Fruit fly (Drosophila melanogaster) whole organism, embryonic: ENCODE measurements around the gene teq.

Experiments
- Abd-B ChIP-seq: fragments of 200-800 bp; sonication (Bioruptor generic); optimal IDR thresholded peaks from 2 replicates; lab custom pipeline; 2018; ENCODE audit warnings: missing biosample characterization, mild to moderate bottlenecking, missing genetic modification characterization, moderate library complexity
- Bgb ChIP-seq: fragments of 200-800 bp; sonication (Bioruptor generic); IDR thresholded peaks from 2 replicates; pipeline ENCODE4 v1.3.6; 2022; ENCODE audit warnings: missing biosample characterization, missing genetic modification characterization; ENCODE audit not compliant: partially characterized antibody
- CG10209 ChIP-seq: fragments of 200-800 bp; sonication (Bioruptor generic); optimal IDR thresholded peaks from 3 replicates; lab custom pipeline; 2017; ENCODE audit warnings: missing biosample characterization, mild to moderate bottlenecking, missing genetic modification characterization, missing genetic modification reagents
- CG10267 ChIP-seq: fragments of 200-800 bp; sonication (Bioruptor generic); optimal IDR thresholded peaks from 2 replicates; lab custom pipeline; 2018; ENCODE audit warnings: missing biosample characterization, mild to moderate bottlenecking, missing genetic modification characterization, moderate library complexity
- CG10321 ChIP-seq: fragments of 200-800 bp; sonication (Bioruptor generic); IDR thresholded peaks from 2 replicates; pipeline ENCODE4 v1.3.6; 2022; ENCODE audit warnings: missing biosample characterization, missing genetic modification characterization
- CG10366 ChIP-seq: fragments of 200-800 bp; sonication (Bioruptor generic); IDR thresholded peaks from 2 replicates; pipeline ENCODE4 v1.3.6; 2022; ENCODE audit warnings: missing biosample characterization, missing genetic modification characterization
- CG10431 ChIP-seq: fragments of 200-800 bp; sonication (Bioruptor generic); optimal IDR thresholded peaks from 3 replicates; lab custom pipeline; 2018; ENCODE audit warnings: missing biosample characterization, mild to moderate bottlenecking, missing genetic modification characterization
- CG13624 ChIP-seq: fragments of 200-800 bp; sonication (Bioruptor generic); optimal IDR thresholded peaks from 2 replicates; lab custom pipeline; 2016; ENCODE audit warnings: missing biosample characterization, missing genetic modification characterization
- CG14710 ChIP-seq: fragments of 200-800 bp; sonication (Bioruptor generic); optimal IDR thresholded peaks from 3 replicates; lab custom pipeline; 2019; ENCODE audit warnings: missing biosample characterization, mild to moderate bottlenecking, missing genetic modification characterization, moderate library complexity
- CG14860 ChIP-seq: fragments of 200-800 bp; sonication (Bioruptor generic); IDR thresholded peaks from 3 replicates; pipeline ENCODE4 v1.3.6; 2022; ENCODE audit warnings: missing biosample characterization, missing genetic modification characterization; ENCODE audit not compliant: partially characterized antibody
- CG14965 ChIP-seq: fragments of 200-800 bp; sonication (Bioruptor generic); optimal IDR thresholded peaks from 2 replicates; lab custom pipeline; 2016; ENCODE audit warnings: missing biosample characterization, missing genetic modification characterization, borderline replicate concordance
- CG17829 ChIP-seq: fragments of 200-800 bp; optimal IDR thresholded peaks from 2 replicates; lab custom pipeline; 2019; ENCODE audit warnings: missing biosample characterization, mild to moderate bottlenecking, missing genetic modification characterization, moderate library complexity
- CG18476 ChIP-seq: fragments of 200-800 bp; sonication (Bioruptor generic); optimal IDR thresholded peaks from 2 replicates; lab custom pipeline; 2016; ENCODE audit warnings: missing biosample characterization, mild to moderate bottlenecking, missing genetic modification characterization
- CG2120 ChIP-seq: fragments of 200-800 bp; sonication (Bioruptor generic); optimal IDR thresholded peaks from 3 replicates; lab custom pipeline; 2016; ENCODE audit warnings: missing biosample characterization, missing genetic modification characterization
- CG2678 ChIP-seq: fragments of 200-800 bp; sonication (Bioruptor generic); optimal IDR thresholded peaks from 3 replicates; lab custom pipeline; 2019; ENCODE audit warnings: missing biosample characterization, mild to moderate bottlenecking, missing genetic modification characterization, moderate library complexity
- CG3847 ChIP-seq: fragments of 200-800 bp; sonication (Bioruptor generic); IDR thresholded peaks from 2 replicates; pipeline ENCODE4 v1.3.6; 2022; ENCODE audit warnings: missing biosample characterization, missing genetic modification characterization
- CG4730 ChIP-seq: fragments of 200-800 bp; sonication (Bioruptor generic); IDR thresholded peaks from 2 replicates; pipeline ENCODE4 v1.3.6; 2022; ENCODE audit warnings: missing biosample characterization, missing genetic modification characterization
- CG6175 ChIP-seq: fragments of 200-800 bp; sonication (Bioruptor generic); IDR thresholded peaks from 3 replicates; pipeline ENCODE4 v1.3.6; 2022; ENCODE audit warnings: missing biosample characterization, missing genetic modification characterization
- CG6683 ChIP-seq: fragments of 200-800 bp; sonication (Bioruptor generic); optimal IDR thresholded peaks from 2 replicates; lab custom pipeline; 2017; ENCODE audit warnings: missing biosample characterization, mild to moderate bottlenecking, missing genetic modification characterization, missing genetic modification reagents
- CG7271 ChIP-seq: fragments of 200-800 bp; sonication (Bioruptor generic); optimal IDR thresholded peaks from 2 replicates; lab custom pipeline; 2018; ENCODE audit warnings: missing biosample characterization, mild to moderate bottlenecking, missing genetic modification characterization, moderate library complexity
- CG9797 ChIP-seq: fragments of 200-800 bp; sonication (Bioruptor generic); optimal IDR thresholded peaks from 3 replicates; lab custom pipeline; 2018; ENCODE audit warnings: missing biosample characterization, mild to moderate bottlenecking, missing genetic modification characterization
- CHES-1-like ChIP-seq: fragments of 200-800 bp; sonication (Bioruptor generic); optimal IDR thresholded peaks from 2 replicates; lab custom pipeline; 2016; ENCODE audit warnings: missing biosample characterization, missing genetic modification characterization
- CoRest ChIP-seq: fragments of 200-800 bp; sonication (Bioruptor generic); optimal IDR thresholded peaks from 3 replicates; lab custom pipeline; 2018; ENCODE audit warnings: missing biosample characterization, mild to moderate bottlenecking, missing genetic modification characterization, moderate library complexity
- Deaf1 ChIP-seq: fragments of 200-800 bp; optimal IDR thresholded peaks from 3 replicates; lab custom pipeline; 2019; ENCODE audit warnings: missing biosample characterization, mild to moderate bottlenecking, missing genetic modification characterization, moderate library complexity
- HLH4C ChIP-seq: fragments of 200-800 bp; sonication (Bioruptor generic); IDR thresholded peaks from 3 replicates; pipeline ENCODE4 v1.3.6; 2022; ENCODE audit warnings: missing biosample characterization, missing genetic modification characterization; ENCODE audit not compliant: partially characterized antibody
- HLH54F ChIP-seq: fragments of 200-800 bp; sonication (Bioruptor generic); optimal IDR thresholded peaks from 3 replicates; lab custom pipeline; 2016; ENCODE audit warnings: missing biosample characterization, missing genetic modification characterization
- HmgD ChIP-seq: fragments of 200-800 bp; sonication (Bioruptor generic); optimal IDR thresholded peaks from 3 replicates; lab custom pipeline; 2016; ENCODE audit warnings: missing biosample characterization, missing genetic modification characterization
- Hr3 ChIP-seq: fragments of 200-800 bp; sonication (Bioruptor generic); optimal IDR thresholded peaks from 3 replicates; lab custom pipeline; 2016; ENCODE audit warnings: missing biosample characterization, missing genetic modification characterization
- NK7.1 ChIP-seq: fragments of 200-800 bp; sonication (Bioruptor generic); optimal IDR thresholded peaks from 3 replicates; lab custom pipeline; 2016; ENCODE audit warnings: missing biosample characterization, missing genetic modification characterization
- NfI ChIP-seq: fragments of 200-800 bp; sonication (Bioruptor generic); optimal IDR thresholded peaks from 3 replicates; lab custom pipeline; 2018; ENCODE audit warnings: missing biosample characterization, mild to moderate bottlenecking, missing genetic modification characterization, moderate library complexity
- Optix ChIP-seq: fragments of 200-800 bp; sonication (Bioruptor generic); IDR thresholded peaks from 3 replicates; pipeline ENCODE4 v1.3.6; 2022; ENCODE audit warnings: missing biosample characterization, missing genetic modification characterization
- Ravus ChIP-seq: fragments of 200-800 bp; sonication (Bioruptor generic); IDR thresholded peaks from 2 replicates; pipeline ENCODE4 v1.3.6; 2022; ENCODE audit warnings: missing biosample characterization, missing genetic modification characterization
- Spps ChIP-seq: fragments of 200-800 bp; sonication (Bioruptor generic); optimal IDR thresholded peaks from 2 replicates; lab custom pipeline; 2018; ENCODE audit warnings: missing biosample characterization, mild to moderate bottlenecking, missing genetic modification characterization
- Trl ChIP-seq, 3 experiments: fragments of >200 bp in 2 of 3; fragments of 200-800 bp in 1 of 3; sonication (Bioruptor generic) in 1 of 3; optimal IDR thresholded peaks; 2 replicates in 1 of 3; 3 replicates in 2 of 3; lab custom pipeline; 2016 to 2017; ENCODE audit warnings: missing biosample characterization in 1 of 3, missing genetic modification characterization in 1 of 3
- ab ChIP-seq: fragments of 200-800 bp; sonication (Bioruptor generic); optimal IDR thresholded peaks from 2 replicates; lab custom pipeline; 2016; ENCODE audit warnings: missing biosample characterization, missing genetic modification characterization
- btn ChIP-seq: fragments of 200-800 bp; sonication (Bioruptor generic); optimal IDR thresholded peaks from 2 replicates; lab custom pipeline; 2016; ENCODE audit warnings: missing biosample characterization, missing genetic modification characterization
- danr ChIP-seq: fragments of 200-800 bp; sonication (Bioruptor generic); IDR thresholded peaks from 2 replicates; pipeline ENCODE4 v1.3.6; 2022; ENCODE audit warnings: missing biosample characterization, missing genetic modification characterization
- dimm ChIP-seq: fragments of 200-800 bp; sonication (Bioruptor generic); IDR thresholded peaks from 2 replicates; pipeline ENCODE4 v1.3.6; 2022; ENCODE audit warnings: missing biosample characterization, missing genetic modification characterization
- exex ChIP-seq: fragments of 200-800 bp; sonication (Bioruptor generic); optimal IDR thresholded peaks from 4 replicates; lab custom pipeline; 2018; ENCODE audit warnings: missing biosample characterization, mild to moderate bottlenecking, missing genetic modification characterization, moderate library complexity
- fd96Cb ChIP-seq: fragments of 200-800 bp; sonication (Bioruptor generic); optimal IDR thresholded peaks from 2 replicates; lab custom pipeline; 2018; ENCODE audit warnings: missing biosample characterization, mild to moderate bottlenecking, missing genetic modification characterization, moderate library complexity
- fru ChIP-seq: fragments of >200 bp; optimal IDR thresholded peaks from 2 replicates; lab custom pipeline; 2017
- gt ChIP-seq: fragments of 200-800 bp; sonication (Bioruptor generic); IDR thresholded peaks from 2 replicates; pipeline ENCODE4 v1.3.6; 2022; ENCODE audit warnings: missing biosample characterization, missing genetic modification characterization
- nom ChIP-seq: fragments of 200-800 bp; sonication (Bioruptor generic); optimal IDR thresholded peaks from 2 replicates; lab custom pipeline; 2017; ENCODE audit warnings: missing biosample characterization, missing genetic modification characterization, mild to moderate bottlenecking, moderate library complexity, missing genetic modification reagents
- pum ChIP-seq: fragments of 200-800 bp; sonication (Bioruptor generic); optimal IDR thresholded peaks from 2 replicates; lab custom pipeline; 2016; ENCODE audit warnings: missing biosample characterization, missing genetic modification characterization
- rib ChIP-seq: fragments of 200-800 bp; sonication (Bioruptor generic); IDR thresholded peaks from 2 replicates; pipeline ENCODE4 v1.3.6; 2022; ENCODE audit warnings: missing biosample characterization, missing genetic modification characterization
- sr ChIP-seq: fragments of 200-800 bp; sonication (Bioruptor generic); IDR thresholded peaks from 3 replicates; pipeline ENCODE4 v1.3.6; 2022; ENCODE audit warnings: missing biosample characterization, missing genetic modification characterization
- tap ChIP-seq: fragments of 200-800 bp; optimal IDR thresholded peaks from 3 replicates; lab custom pipeline; 2019; ENCODE audit warnings: missing biosample characterization, mild to moderate bottlenecking, missing genetic modification characterization, moderate library complexity
- twi ChIP-seq: fragments of 200-800 bp; optimal IDR thresholded peaks from 2 replicates; lab custom pipeline; 2019; ENCODE audit warnings: missing biosample characterization, mild to moderate bottlenecking, missing genetic modification characterization, moderate library complexity
- zfh1 ChIP-seq: fragments of 200-800 bp; sonication (Bioruptor generic); IDR thresholded peaks from 3 replicates; pipeline ENCODE4 v1.3.6; 2022; ENCODE audit warnings: missing biosample characterization, missing genetic modification characterization

teq gene

dm6 chr3L:9127690-9128458 lies 53.4 kb downstream of the teq start:
- TF ChIP-seq dimm, result no peak
- TF ChIP-seq CG14965, result no peak
- peak; percentile 11 for TF ChIP-seq CG10267 (tag; lab: Kevin White, UChicago)
- TF ChIP-seq CG14860 (GFP tag; lab: Robert Waterston, UW), result no peak
- TF ChIP-seq Hr3, result no peak
- peak; percentile 47; the same call in 1 of the 3 replicates for TF ChIP-seq zfh1 (GFP tag; lab: Robert Waterston, UW)
- TF ChIP-seq exex (tag; lab: Kevin White, UChicago), result no peak
- peak; percentile 76 for TF ChIP-seq CG2120
- no peak for TF ChIP-seq CG6683
- no peak for TF ChIP-seq HLH4C (GFP tag; lab: Robert Waterston, UW)
- TF ChIP-seq CG2678 (tag; lab: Kevin White, UChicago), result peak; percentile 74
- TF ChIP-seq btn, result peak; percentile 54
- no peak for TF ChIP-seq fru
- peak; percentile 19 for TF ChIP-seq NK7.1 (GFP tag; lab: Kevin White, UChicago)
- peak; percentile 35 for TF ChIP-seq CG17829 (tag; lab: Kevin White, UChicago)
- peak; percentile 65 for TF ChIP-seq NfI (GFP tag; lab: Kevin White, UChicago)
- peak; percentile 31 for TF ChIP-seq twi (tag; lab: Kevin White, UChicago)
- peak; percentile 46 for TF ChIP-seq CG14710 (tag; lab: Kevin White, UChicago)
- no peak for TF ChIP-seq CG7271 (tag; lab: Kevin White, UChicago)
- no peak for TF ChIP-seq tap (tag; lab: Kevin White, UChicago)
- TF ChIP-seq CG10431 (GFP tag; lab: Kevin White, UChicago), result no peak
- no peak for TF ChIP-seq Optix (GFP tag; lab: Robert Waterston, UW)
- peak; percentile 55 for TF ChIP-seq fd96Cb (tag; lab: Kevin White, UChicago)
- TF ChIP-seq nom (GFP tag; lab: Kevin White, UChicago), result no peak
- peak; percentile 50 for TF ChIP-seq CHES-1-like (GFP tag; lab: Kevin White, UChicago)
- TF ChIP-seq HLH54F, result peak; percentile 65
- TF ChIP-seq Bgb, result no peak
- no peak for TF ChIP-seq danr
- TF ChIP-seq Ravus (GFP tag; lab: Robert Waterston, UW), result no peak
- peak; percentile 56 for TF ChIP-seq CoRest (tag; lab: Kevin White, UChicago)
- peak; percentile 6 for TF ChIP-seq Spps (tag; lab: Kevin White, UChicago)
- TF ChIP-seq CG6175 (GFP tag; lab: Robert Waterston, UW), result no peak
- no peak for TF ChIP-seq ab (GFP tag; lab: Kevin White, UChicago)
- TF ChIP-seq CG18476 (GFP tag; lab: Kevin White, UChicago), result peak; percentile 5
- no peak for TF ChIP-seq CG9797
- no peak for TF ChIP-seq CG10321 (GFP tag; lab: Robert Waterston, UW)
- peak; percentile 83 for TF ChIP-seq Deaf1 (tag; lab: Kevin White, UChicago)
- TF ChIP-seq CG4730 (GFP tag; lab: Robert Waterston, UW), result no peak
- no peak for TF ChIP-seq gt (GFP tag; lab: Robert Waterston, UW)
- peak; percentile 15 for TF ChIP-seq Abd-B (GFP tag; lab: Kevin White, UChicago)
- TF ChIP-seq pum (GFP tag; lab: Kevin White, UChicago), result peak; percentile 31
- 0 out of 3 replicates have a peak, but pooled peaks have one; percentile 25 for TF ChIP-seq sr (GFP tag; lab: Robert Waterston, UW)
- no peak for TF ChIP-seq rib (GFP tag; lab: Robert Waterston, UW)
- TF ChIP-seq CG10209 (GFP tag; lab: Kevin White, UChicago), result peak; percentile 51
- 0 out of 2 replicates have a peak, but pooled peaks have one; percentile 21 for TF ChIP-seq CG3847 (GFP tag; lab: Robert Waterston, UW)
- TF ChIP-seq CG10366 (GFP tag; lab: Robert Waterston, UW), result no peak
- TF ChIP-seq HmgD (GFP tag; lab: Kevin White, UChicago), result no peak
- peak; percentile 39 for TF ChIP-seq CG13624 (GFP tag; lab: Kevin White, UChicago)
- peak; percentile 90 to 92 for TF ChIP-seq Trl (optimal IDR thresholded peaks at IDR 0.05; lab: Kevin White, UChicago)
- peak; percentile 18 for TF ChIP-seq Trl (GFP tag; optimal IDR thresholded peaks at IDR 0.05; lab: Kevin White, UChicago)
